Worm (Caenorhabditis elegans) whole organism, midembryonic: ENCODE results near the gene gtf-2H1.

Experiments used
- T22C8.4 ChIP-seq: fragments of 200-800 bp; sonication (Bioruptor generic); IDR thresholded peaks from 2 replicates; pipeline ENCODE4 v1.3.6; 2022; ENCODE audit warnings: missing genetic modification characterization, missing compliant biosample characterization
- cog-1 ChIP-seq: sonication (generic microtip); optimal IDR thresholded peaks from 2 replicates; lab custom pipeline; 2016; ENCODE audit warnings: missing genetic modification characterization, missing compliant biosample characterization
- flt-1 ChIP-seq: fragments of 200-800 bp; sonication (Bioruptor generic); IDR thresholded peaks from 2 replicates; pipeline ENCODE4 v1.3.6; 2022; ENCODE audit warnings: missing genetic modification characterization, missing compliant biosample characterization
- klf-2 ChIP-seq: fragments of 200-800 bp; sonication (Bioruptor generic); conservative IDR thresholded peaks from 2 replicates; pipeline ENCODE4 v1.3.6; 2022; ENCODE audit warnings: missing genetic modification reagents, missing genetic modification characterization, missing compliant biosample characterization
- med-1 ChIP-seq: sonication (generic microtip); optimal IDR thresholded peaks from 2 replicates; lab custom pipeline; 2017; ENCODE audit warnings: missing genetic modification characterization, mild to moderate bottlenecking, missing compliant biosample characterization, antibody characterized with exemption, missing genetic modification reagents; ENCODE audit not compliant: insufficient read depth
- ref-1 ChIP-seq: fragments of 200-800 bp; sonication (Bioruptor generic); conservative IDR thresholded peaks from 2 replicates; pipeline ENCODE4 v1.3.6; 2022; ENCODE audit warnings: missing genetic modification reagents, missing genetic modification characterization, missing compliant biosample characterization
- tab-1 ChIP-seq: fragments of 200-800 bp; sonication (Bioruptor generic); IDR thresholded peaks from 2 replicates; pipeline ENCODE4 v1.3.6; 2022; ENCODE audit warnings: missing genetic modification characterization, missing compliant biosample characterization
- ztf-23 ChIP-seq: fragments of 200-800 bp; sonication (Bioruptor generic); IDR thresholded peaks from 2 replicates; pipeline ENCODE4 v1.3.6; 2022; ENCODE audit warnings: missing genetic modification reagents, missing genetic modification characterization, missing compliant biosample characterization
- ztf-29 ChIP-seq: fragments of 200-800 bp; sonication (Bioruptor generic); IDR thresholded peaks from 2 replicates; pipeline ENCODE4 v1.3.6; 2022; ENCODE audit warnings: missing genetic modification reagents, missing genetic modification characterization, missing compliant biosample characterization

The gtf-2H1 gene

DNA sequence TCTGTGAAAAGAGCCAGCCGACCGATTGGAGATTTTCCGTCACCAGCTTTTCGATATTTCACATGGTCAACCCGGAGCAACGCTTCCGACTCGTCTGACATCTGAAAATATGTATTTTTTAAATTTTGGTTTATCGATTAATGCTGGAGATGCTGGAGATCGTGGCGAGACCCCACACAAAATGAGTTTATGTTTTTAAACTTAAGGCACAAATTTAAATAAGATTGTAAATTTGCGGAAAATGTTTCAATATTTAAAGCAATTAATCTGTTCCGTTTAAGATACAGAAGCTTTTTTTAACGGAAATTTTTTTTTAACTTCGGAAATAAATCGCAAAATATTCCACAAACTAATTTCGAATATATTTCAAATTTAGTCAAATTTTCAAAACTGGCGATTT lies at the start of gene gtf-2H1:
TSS of gene gtf-2H1 (minus strand) at position 101 of the 400 bp plus-strand sequence.
- TF ChIP-seq cog-1 (tag; lab: Kevin White, UChicago) = no peak
- no peak for TF ChIP-seq med-1 (GFP tag; lab: Kevin White, UChicago)
- TF ChIP-seq tab-1 (GFP tag; lab: Robert Waterston, UW) = no peak

DNA sequence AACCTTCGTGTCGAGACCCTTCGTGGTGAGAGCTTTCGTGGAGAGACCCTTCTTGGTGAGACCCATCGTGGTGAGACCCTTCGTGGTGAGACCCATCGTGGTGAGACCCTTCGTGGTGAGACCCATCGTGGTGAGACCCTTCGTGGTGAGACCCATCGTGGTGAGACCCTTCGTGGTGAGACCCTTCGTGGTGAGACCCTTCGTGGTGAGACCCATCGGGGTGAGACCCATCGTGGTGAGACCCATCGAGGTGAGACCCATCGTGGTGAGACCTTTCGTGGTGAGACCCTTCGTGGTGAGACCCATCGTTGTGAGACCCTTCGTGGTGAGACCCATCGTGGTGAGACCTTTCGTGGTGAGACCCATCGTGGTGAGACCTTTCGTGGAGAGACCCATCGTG lies 49.7 kb upstream of the gtf-2H1 start:
- peak; percentile 38; the same call in 1 of the 2 replicates for TF ChIP-seq ztf-23 (GFP tag; lab: Robert Waterston, UW)

DNA sequence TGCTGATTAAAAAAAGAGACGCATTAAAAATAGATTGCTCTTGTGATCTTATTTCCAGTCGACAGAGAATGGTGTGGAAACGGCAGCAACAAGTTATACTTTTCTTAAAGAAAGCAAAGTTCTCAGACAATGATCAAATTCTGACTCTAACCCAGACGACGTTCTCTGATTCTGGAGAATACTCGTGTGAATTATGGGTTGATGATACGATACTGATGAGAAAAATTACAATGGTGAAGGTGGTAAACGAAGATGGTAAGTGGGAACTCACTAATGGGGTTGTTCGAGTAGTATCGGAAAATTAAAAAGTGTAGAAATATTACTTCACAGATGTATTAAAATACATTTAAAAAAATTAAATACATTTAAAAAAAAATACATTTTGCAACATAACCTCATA lies 46.7 kb upstream of the gtf-2H1 start:
- no peak for TF ChIP-seq ztf-23 (GFP tag; lab: Robert Waterston, UW)
- TF ChIP-seq cog-1 (tag; lab: Kevin White, UChicago) = no peak
- TF ChIP-seq ztf-29 (GFP tag; lab: Robert Waterston, UW) = no peak
- TF ChIP-seq T22C8.4 = no peak
- TF ChIP-seq flt-1 (GFP tag; lab: Robert Waterston, UW) = no peak
- no peak for TF ChIP-seq ref-1 (GFP tag; lab: Robert Waterston, UW)
- TF ChIP-seq med-1 (GFP tag; lab: Kevin White, UChicago) = no peak
- TF ChIP-seq tab-1 (GFP tag; lab: Robert Waterston, UW) = no peak
- TF ChIP-seq klf-2 (GFP tag; lab: Robert Waterston, UW) = no peak

DNA sequence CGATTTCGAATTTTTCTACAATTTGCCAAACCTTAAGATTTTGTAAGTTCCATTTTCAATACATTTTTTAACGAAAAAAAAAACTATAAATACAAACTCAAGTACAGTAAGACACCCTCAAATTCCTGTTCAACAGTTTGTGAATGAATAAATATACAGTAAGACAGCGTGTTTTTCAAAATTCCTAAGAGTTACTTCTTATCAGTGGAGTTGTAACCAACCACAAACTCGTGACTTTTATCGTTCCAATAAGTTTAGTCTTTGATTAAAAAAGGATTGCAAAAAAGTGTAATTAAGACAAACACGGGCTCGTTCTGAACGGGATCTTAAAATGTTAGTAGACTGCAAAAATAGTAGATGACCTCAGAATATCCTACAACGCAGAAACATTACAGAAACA lies 43.6 kb upstream of the gtf-2H1 start:
- TF ChIP-seq klf-2 (GFP tag; lab: Robert Waterston, UW) = no peak
- no peak for TF ChIP-seq tab-1 (GFP tag; lab: Robert Waterston, UW)
- TF ChIP-seq ref-1 (GFP tag; lab: Robert Waterston, UW) = no peak
- TF ChIP-seq cog-1 (tag; lab: Kevin White, UChicago) = no peak
- TF ChIP-seq med-1 (GFP tag; lab: Kevin White, UChicago) = no peak
- TF ChIP-seq ztf-23 (GFP tag; lab: Robert Waterston, UW) = no peak
- TF ChIP-seq ztf-29 (GFP tag; lab: Robert Waterston, UW) = no peak
- no peak for TF ChIP-seq flt-1 (GFP tag; lab: Robert Waterston, UW)
- TF ChIP-seq T22C8.4 = no peak

DNA sequence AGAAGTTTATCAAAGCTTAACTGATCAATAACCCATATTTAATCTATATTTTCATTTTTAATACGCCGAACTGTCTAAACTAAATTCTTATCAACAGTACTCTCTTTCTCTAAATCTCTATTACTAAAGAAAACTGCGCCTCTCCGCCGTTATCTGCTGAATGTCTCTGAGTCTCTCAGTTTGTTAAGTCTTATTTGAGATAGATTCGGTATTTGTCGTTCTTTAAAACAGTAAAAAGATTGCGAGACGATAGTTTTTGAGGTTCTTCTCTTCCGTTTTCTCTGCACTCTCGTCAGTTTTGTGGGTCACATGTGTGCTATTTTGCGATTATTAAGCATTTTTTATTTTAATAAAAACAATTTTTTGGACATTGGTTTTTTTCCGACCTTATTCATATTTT lies 42.6 kb upstream of the gtf-2H1 start, which contains the start of gene sma-10:
TSS of gene sma-10 (plus strand) at position 236 of the 400 bp plus-strand sequence.
- TF ChIP-seq ztf-23 (GFP tag; lab: Robert Waterston, UW) (no peak), cog-1 (tag; lab: Kevin White, UChicago) (no peak), ztf-29 (GFP tag; lab: Robert Waterston, UW) (no peak), T22C8.4 (no peak)

DNA sequence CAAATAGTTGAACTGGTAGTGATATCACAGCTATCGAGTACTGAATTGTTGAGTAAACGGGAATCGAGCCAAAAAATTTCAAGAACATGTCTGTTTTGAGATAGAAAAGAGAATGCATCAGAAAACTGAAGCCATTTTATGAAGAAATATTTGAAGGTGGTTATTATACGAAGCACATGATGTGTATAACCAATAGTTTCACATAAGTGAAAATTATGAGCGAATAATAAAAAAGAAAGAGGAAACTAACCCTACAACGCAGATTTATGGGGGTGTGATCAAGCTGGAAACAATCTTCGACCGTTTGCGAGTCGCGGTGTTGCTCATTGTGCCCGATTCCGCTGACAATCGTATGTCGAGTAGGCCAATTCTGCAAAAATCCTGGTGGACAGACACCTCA lies 41.7 kb upstream of the gtf-2H1 start, which contains the start of gene srh-282:
TSS of gene srh-282 (minus strand) at position 101 of the 400 bp plus-strand sequence.
- TF ChIP-seq T22C8.4 (no peak), ref-1 (GFP tag; lab: Robert Waterston, UW) (no peak), cog-1 (tag; lab: Kevin White, UChicago) (no peak), ztf-23 (GFP tag; lab: Robert Waterston, UW) (no peak), flt-1 (GFP tag; lab: Robert Waterston, UW) (no peak), tab-1 (GFP tag; lab: Robert Waterston, UW) (no peak), ztf-29 (GFP tag; lab: Robert Waterston, UW) (no peak), klf-2 (GFP tag; lab: Robert Waterston, UW) (no peak), med-1 (GFP tag; lab: Kevin White, UChicago) (no peak)

DNA sequence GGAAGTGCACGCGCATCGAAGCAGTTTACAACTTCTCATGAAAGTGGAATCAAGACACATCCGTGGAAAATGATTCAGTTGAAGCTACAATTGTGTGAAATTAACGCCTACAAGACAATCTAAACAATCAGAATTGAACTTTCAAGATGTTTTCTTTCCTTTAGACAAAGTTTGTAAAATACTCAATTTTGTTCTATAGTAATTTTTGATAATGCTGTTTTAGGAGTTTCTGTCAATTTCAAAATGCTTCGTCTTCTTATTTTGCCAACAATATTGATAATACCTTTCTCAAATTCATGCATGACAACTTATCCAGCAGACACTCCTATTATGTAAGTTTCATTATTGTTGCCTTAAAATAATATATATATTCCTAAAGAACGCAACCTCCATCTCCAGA lies 37.5 kb upstream of the gtf-2H1 start, which contains the start of gene T21D12.11:
TSS of gene T21D12.11 (plus strand) at position 301 of the 400 bp plus-strand sequence.
- TF ChIP-seq flt-1 (GFP tag; lab: Robert Waterston, UW) (no peak), ztf-29 (GFP tag; lab: Robert Waterston, UW) (no peak), ztf-23 (GFP tag; lab: Robert Waterston, UW) (no peak), med-1 (GFP tag; lab: Kevin White, UChicago) (no peak), ref-1 (GFP tag; lab: Robert Waterston, UW) (no peak), tab-1 (GFP tag; lab: Robert Waterston, UW) (no peak), klf-2 (GFP tag; lab: Robert Waterston, UW) (no peak), cog-1 (tag; lab: Kevin White, UChicago) (no peak), T22C8.4 (no peak)

DNA sequence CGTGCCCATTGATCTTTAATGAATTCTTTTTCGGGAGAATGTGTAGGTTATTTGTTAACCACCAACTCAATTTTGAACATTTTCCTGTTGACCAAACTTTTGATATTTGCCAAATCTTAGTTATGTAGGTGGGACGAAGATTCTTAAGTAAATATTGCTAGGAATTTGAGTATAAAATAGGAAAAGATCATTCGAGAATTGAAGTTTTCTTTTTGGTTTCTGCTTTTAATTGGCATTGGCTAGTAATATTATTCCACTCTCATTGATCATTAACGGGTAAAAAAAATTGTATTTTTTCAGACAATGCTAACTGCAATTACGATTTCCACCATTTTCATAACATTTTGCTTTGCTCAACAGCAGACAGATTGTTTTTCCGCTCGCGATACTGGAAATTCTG lies 34.6 kb upstream of the gtf-2H1 start, which contains the start of gene T21D12.12:
TSS of gene T21D12.12 (plus strand) at position 301 of the 400 bp plus-strand sequence.
- TF ChIP-seq ref-1 (GFP tag; lab: Robert Waterston, UW) = no peak
- TF ChIP-seq klf-2 (GFP tag; lab: Robert Waterston, UW) = no peak
- no peak for TF ChIP-seq ztf-23 (GFP tag; lab: Robert Waterston, UW)
- TF ChIP-seq med-1 (GFP tag; lab: Kevin White, UChicago) = no peak
- TF ChIP-seq ztf-29 (GFP tag; lab: Robert Waterston, UW) = no peak
- no peak for TF ChIP-seq flt-1 (GFP tag; lab: Robert Waterston, UW)
- no peak for TF ChIP-seq cog-1 (tag; lab: Kevin White, UChicago)

DNA sequence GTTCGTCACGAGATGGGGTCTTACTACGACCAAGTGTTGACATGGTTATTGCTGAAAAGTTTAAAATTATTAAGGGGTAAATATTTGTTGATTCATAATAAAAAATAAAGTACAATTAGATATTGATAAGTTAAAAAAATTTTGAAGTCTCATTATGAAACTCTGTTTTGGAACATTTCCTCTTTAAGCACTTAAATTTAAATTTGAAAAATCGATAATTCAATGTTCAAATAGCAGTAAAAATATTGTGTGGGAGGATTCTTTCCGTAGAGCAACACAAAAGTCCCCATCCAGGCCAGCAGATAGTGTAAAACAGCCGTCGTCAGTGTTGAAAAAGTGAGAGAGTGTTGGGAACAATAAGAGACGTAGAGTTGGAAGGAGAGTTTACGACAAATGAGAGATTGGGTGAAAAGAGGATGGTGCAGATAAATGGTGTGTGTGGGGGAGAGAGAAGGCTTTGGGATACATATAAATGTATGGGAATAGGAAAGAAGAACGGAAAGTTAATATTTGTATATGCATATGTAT lies 32.7 kb upstream of the gtf-2H1 start, which contains the start of gene pat-6:
TSS of gene pat-6 (minus strand) at position 51 of the 528 bp plus-strand sequence.
- TF ChIP-seq flt-1 (GFP tag; lab: Robert Waterston, UW) (no peak), ztf-23 (GFP tag; lab: Robert Waterston, UW) (no peak), ref-1 (GFP tag; lab: Robert Waterston, UW) (no peak), tab-1 (GFP tag; lab: Robert Waterston, UW) (no peak), T22C8.4 (peak; percentile 59)

DNA sequence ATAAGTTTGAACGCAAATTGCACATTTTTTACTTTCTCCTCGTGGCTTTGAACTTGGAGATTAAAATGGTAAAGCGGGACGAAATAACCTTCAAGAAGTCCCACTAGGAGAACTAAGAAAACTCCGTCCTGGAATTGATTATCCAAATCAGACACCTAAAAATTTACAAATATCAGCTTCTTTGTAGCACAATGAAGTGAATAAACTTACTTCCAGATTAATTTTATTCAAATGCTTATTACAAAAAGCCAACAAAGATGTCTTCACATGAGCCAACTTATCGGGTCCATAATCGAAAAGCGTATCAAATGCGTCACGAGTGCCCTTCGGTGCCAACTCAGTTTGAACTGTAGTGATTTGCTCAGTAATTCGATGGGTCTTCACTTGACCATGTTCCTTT lies 30.9 kb upstream of the gtf-2H1 start:
- TF ChIP-seq T22C8.4 = no peak
- no peak for TF ChIP-seq med-1 (GFP tag; lab: Kevin White, UChicago)
- TF ChIP-seq tab-1 (GFP tag; lab: Robert Waterston, UW) = no peak
- no peak for TF ChIP-seq ztf-23 (GFP tag; lab: Robert Waterston, UW)
- TF ChIP-seq ref-1 (GFP tag; lab: Robert Waterston, UW) = no peak
- no peak for TF ChIP-seq cog-1 (tag; lab: Kevin White, UChicago)
- no peak for TF ChIP-seq klf-2 (GFP tag; lab: Robert Waterston, UW)
- TF ChIP-seq flt-1 (GFP tag; lab: Robert Waterston, UW) = no peak
- no peak for TF ChIP-seq ztf-29 (GFP tag; lab: Robert Waterston, UW)
